Worm (Caenorhabditis elegans): Measurements from ENCODE around the gene hecd-1.

ce11 chrIV:7133140-7133539, 11.4 kb downstream of the hecd-1 start, which contains the start of gene cyn-12:
- TF ChIP-seq ceh-63 (GFP tag; optimal IDR thresholded peaks at IDR 0.05) (no peak), ztf-11 (tag; optimal IDR thresholded peaks at IDR 0.05) (no peak), lin-15B (tag; optimal IDR thresholded peaks at IDR 0.05) (peak; percentile 7)
